Fruit fly (Drosophila melanogaster): ENCODE data around the gene eEF1gamma.

The eEF1gamma gene

dm6 chr3R:29259466-29260132 is 39.6 kb downstream of the eEF1gamma start (continued):
- TF ChIP-seq ap (GFP tag; IDR thresholded peaks at IDR 0.05) = no peak
- TF ChIP-seq grau (tag; optimal IDR thresholded peaks at IDR 0.05) = peak; percentile 15
- peak; percentile 13 for TF ChIP-seq CG17359 (tag; optimal IDR thresholded peaks at IDR 0.05)
- no peak for TF ChIP-seq CG18011 (GFP tag; optimal IDR thresholded peaks at IDR 0.05)
- TF ChIP-seq CG9215 (GFP tag; IDR thresholded peaks at IDR 0.05) = no peak
- peak; percentile 46 for TF ChIP-seq row (GFP tag; IDR thresholded peaks at IDR 0.05)
- TF ChIP-seq CG4707 (GFP tag; optimal IDR thresholded peaks at IDR 0.05) = no peak
- TF ChIP-seq CG18599 (GFP tag; optimal IDR thresholded peaks at IDR 0.05) = no peak
- TF ChIP-seq CkIIα-i1 (GFP tag; IDR thresholded peaks at IDR 0.05) = no peak
- no peak for TF ChIP-seq CG8765 (GFP tag; IDR thresholded peaks at IDR 0.05)
- no peak for TF ChIP-seq Vsx1 (GFP tag; optimal IDR thresholded peaks at IDR 0.05)
- no peak for TF ChIP-seq Optix (GFP tag; IDR thresholded peaks at IDR 0.05)
- TF ChIP-seq slou (GFP tag; optimal IDR thresholded peaks at IDR 0.05) = no peak
- TF ChIP-seq zen (tag; optimal IDR thresholded peaks at IDR 0.05) = no peak
- no peak for TF ChIP-seq sens (GFP tag)
- TF ChIP-seq Hmr (GFP tag; optimal IDR thresholded peaks at IDR 0.05) = no peak
- TF ChIP-seq ssp (GFP tag; IDR thresholded peaks at IDR 0.05) = no peak
- TF ChIP-seq Fer1 (GFP tag; optimal IDR thresholded peaks at IDR 0.05) = no peak
- TF ChIP-seq abd-A (tag; optimal IDR thresholded peaks at IDR 0.05) = no peak
- TF ChIP-seq Dad (GFP tag; optimal IDR thresholded peaks at IDR 0.05) = no peak
- TF ChIP-seq fd3F (GFP tag; optimal IDR thresholded peaks at IDR 0.05) = no peak
- no peak for TF ChIP-seq CHES-1-like (GFP tag; optimal IDR thresholded peaks at IDR 0.05)
- peak; percentile 6 for TF ChIP-seq CoRest (tag; optimal IDR thresholded peaks at IDR 0.05)
- TF ChIP-seq CG16815 (GFP tag; optimal IDR thresholded peaks at IDR 0.05) = no peak
- no peak for TF ChIP-seq wek (GFP tag; optimal IDR thresholded peaks at IDR 0.05)
- TF ChIP-seq Sry-δ (GFP tag; optimal IDR thresholded peaks at IDR 0.05) = no peak
- TF ChIP-seq CG4820 (GFP tag; optimal IDR thresholded peaks at IDR 0.05) = no peak
- TF ChIP-seq CG11398 (GFP tag; optimal IDR thresholded peaks at IDR 0.05) = no peak
- no peak for TF ChIP-seq z (GFP tag; IDR thresholded peaks at IDR 0.05)
- TF ChIP-seq Camta (GFP tag; optimal IDR thresholded peaks at IDR 0.05) = no peak
- TF ChIP-seq CG12104 (GFP tag; optimal IDR thresholded peaks at IDR 0.05) = no peak
- TF ChIP-seq PHDP (tag; optimal IDR thresholded peaks at IDR 0.05) = peak; percentile 28
- peak; percentile 11 for TF ChIP-seq CG7839 (tag; optimal IDR thresholded peaks at IDR 0.05)
- TF ChIP-seq cato (GFP tag; optimal IDR thresholded peaks at IDR 0.05; ENCODE audit: borderline replicate concordance) = no peak
- TF ChIP-seq Gsc (GFP tag; IDR thresholded peaks at IDR 0.05) = no peak
- TF ChIP-seq CG5180 (GFP tag; optimal IDR thresholded peaks at IDR 0.05) = no peak
- peak; percentile 4 for TF ChIP-seq Oli (tag; optimal IDR thresholded peaks at IDR 0.05)

DNA sequence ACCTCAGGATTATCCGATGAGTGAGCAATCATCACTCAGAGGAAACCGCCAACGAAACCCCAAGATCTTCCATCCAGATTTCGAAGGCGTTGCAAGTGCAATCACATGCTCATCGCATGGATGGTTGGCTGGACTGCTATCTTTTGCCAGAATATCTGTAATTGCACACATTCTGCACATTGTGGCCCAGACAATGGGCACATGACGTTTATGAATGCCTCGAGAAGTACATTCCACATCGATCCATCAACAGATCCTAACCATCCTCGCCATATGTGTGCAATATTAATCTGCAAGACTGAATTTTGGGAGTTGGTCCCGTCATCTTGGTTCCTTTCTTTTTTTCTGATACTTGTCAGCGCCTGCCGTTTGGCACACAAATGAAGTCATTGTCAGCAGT is 42.5 kb downstream of the eEF1gamma start:
- TF ChIP-seq CG12236 (GFP tag; optimal IDR thresholded peaks at IDR 0.05) (no peak), twi (tag; optimal IDR thresholded peaks at IDR 0.05) (peak; percentile 97)

DNA sequence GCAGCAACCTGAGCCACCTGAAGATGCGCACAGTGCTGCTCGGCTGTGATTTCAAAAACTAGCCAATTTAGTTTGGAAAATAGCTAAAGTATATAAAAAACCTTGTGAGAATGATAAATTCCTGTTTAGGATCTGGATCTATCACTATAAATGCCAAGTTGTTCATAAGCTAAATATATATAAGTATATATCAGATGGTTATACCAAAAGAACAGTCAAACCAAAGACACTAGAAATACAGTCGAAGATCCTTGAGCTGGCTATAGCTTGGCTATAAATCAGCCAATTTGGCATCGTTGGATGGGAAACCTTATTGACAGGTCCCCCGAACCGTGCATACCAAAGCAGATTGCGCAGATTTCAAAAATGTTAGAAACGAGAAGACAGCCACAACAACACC is 43.3 kb downstream of the eEF1gamma start:
- TF ChIP-seq stc (GFP tag; IDR thresholded peaks at IDR 0.05) (no peak), Stat92E (GFP tag; optimal IDR thresholded peaks at IDR 0.05) (peak in 1 of 3 experiments; percentile 73), Doc3 (GFP tag; IDR thresholded peaks at IDR 0.05; ENCODE audit: partially characterized antibody) (no peak), CG9876 (GFP tag; optimal IDR thresholded peaks at IDR 0.05) (no peak), CG2120 (GFP tag; optimal IDR thresholded peaks at IDR 0.05) (no peak), CG8388 (GFP tag; optimal IDR thresholded peaks at IDR 0.05) (no peak), CG15269 (tag; optimal IDR thresholded peaks at IDR 0.05) (no peak), pho (GFP tag; optimal IDR thresholded peaks at IDR 0.05) (no peak), HLH4C (GFP tag; IDR thresholded peaks at IDR 0.05; ENCODE audit: partially characterized antibody) (no peak), CG9215 (GFP tag; IDR thresholded peaks at IDR 0.05) (no peak), Side (GFP tag; optimal IDR thresholded peaks at IDR 0.05) (no peak), gsb-n (tag; optimal IDR thresholded peaks at IDR 0.05) (no peak)

Measured in whole organism, embryonic.